Fruit fly (Drosophila melanogaster) whole organism, wandering third instar larva: Measurements from ENCODE around the gene Tusp.
A peak's percentile ranks its signal among the peaks of the same experiment; 100 is the strongest.

Experiments
- CG32264 ChIP-seq: fragments of 200-800 bp; sonication (Bioruptor generic); optimal IDR thresholded peaks from 2 replicates; lab custom pipeline; 2016; ENCODE audit warnings: missing biosample characterization, missing genetic modification characterization
- CG9705 ChIP-seq: fragments of 200-800 bp; sonication (Bioruptor generic); optimal IDR thresholded peaks from 2 replicates; lab custom pipeline; 2018; ENCODE audit warnings: missing biosample characterization, mild to moderate bottlenecking, missing genetic modification characterization
- CrebA ChIP-seq: fragments of 200-800 bp; sonication (Bioruptor generic); optimal IDR thresholded peaks from 2 replicates; lab custom pipeline; 2016; ENCODE audit warnings: missing biosample characterization, mild to moderate bottlenecking, missing genetic modification characterization, borderline replicate concordance
- Dfd ChIP-seq: fragments of >200 bp; optimal IDR thresholded peaks from 2 replicates; lab custom pipeline; 2017; ENCODE audit warnings: missing biosample characterization, missing genetic modification characterization
- Dif ChIP-seq: fragments of 200-275, 200-300 bp; sonication (Bioruptor generic); optimal IDR thresholded peaks from 2 replicates; lab custom pipeline; 2018; ENCODE audit warnings: missing biosample characterization, missing genetic modification characterization; ENCODE audit not compliant: partially characterized antibody
- GATAd ChIP-seq: sonication (Bioruptor generic); optimal IDR thresholded peaks from 2 replicates; lab custom pipeline; 2016; ENCODE audit warnings: missing biosample characterization, missing genetic modification characterization
- HLH106 ChIP-seq: fragments of 200-800 bp; optimal IDR thresholded peaks from 3 replicates; lab custom pipeline; 2019; ENCODE audit warnings: missing biosample characterization, mild to moderate bottlenecking, missing genetic modification characterization, moderate library complexity
- Hnf4 ChIP-seq: fragments of 200-800 bp; sonication (Bioruptor generic); optimal IDR thresholded peaks from 2 replicates; lab custom pipeline; 2016; ENCODE audit warnings: missing biosample characterization, mild to moderate bottlenecking, missing genetic modification characterization
- Hr78 ChIP-seq: fragments of >200 bp; optimal IDR thresholded peaks from 2 replicates; lab custom pipeline; 2017; ENCODE audit warnings: missing biosample characterization, missing genetic modification characterization
- Hr83 ChIP-seq: fragments of 200-300 bp; sonication (Bioruptor generic); optimal IDR thresholded peaks from 2 replicates; lab custom pipeline; 2016; ENCODE audit warnings: missing biosample characterization, mild to moderate bottlenecking, missing genetic modification characterization, moderate library complexity; ENCODE audit not compliant: poor library complexity, severe bottlenecking
- Jra ChIP-seq: sonication (Bioruptor generic); optimal IDR thresholded peaks from 2 replicates; lab custom pipeline; 2016; ENCODE audit warnings: missing biosample characterization, missing genetic modification characterization
- Mio ChIP-seq: sonication (Bioruptor generic); optimal IDR thresholded peaks from 2 replicates; lab custom pipeline; 2016; ENCODE audit warnings: missing biosample characterization, missing genetic modification characterization
- N ChIP-seq: fragments of >200 bp; optimal IDR thresholded peaks from 2 replicates; lab custom pipeline; 2018; ENCODE audit warnings: missing biosample characterization, missing external identifiers, missing genetic modification characterization
- OdsH ChIP-seq: fragments of 200-800 bp; sonication (Bioruptor generic); optimal IDR thresholded peaks from 2 replicates; lab custom pipeline; 2016; ENCODE audit warnings: missing biosample characterization, mild to moderate bottlenecking, missing genetic modification characterization
- Rel ChIP-seq, 2 experiments: fragments of 200-800 bp; sonication (Bioruptor generic) in 1 of 2; optimal IDR thresholded peaks; 2 replicates in 1 of 2; 3 replicates in 1 of 2; lab custom pipeline; 2016 to 2019; ENCODE audit warnings: mild to moderate bottlenecking in 2 of 2, missing biosample characterization in 2 of 2, missing genetic modification characterization in 2 of 2, moderate library complexity in 1 of 2
- Sp1 ChIP-seq: fragments of 200-800 bp; sonication (Bioruptor generic); optimal IDR thresholded peaks from 3 replicates; lab custom pipeline; 2019; ENCODE audit warnings: missing biosample characterization, mild to moderate bottlenecking, missing genetic modification characterization, moderate library complexity
- Vsx2 ChIP-seq: fragments of 200-300, 225-300 bp; sonication (Bioruptor generic); optimal IDR thresholded peaks from 2 replicates; lab custom pipeline; 2018; ENCODE audit warnings: missing biosample characterization, missing genetic modification characterization; ENCODE audit not compliant: partially characterized antibody
- br ChIP-seq: fragments of 200-800 bp; sonication (Bioruptor generic); optimal IDR thresholded peaks from 2 replicates; lab custom pipeline; 2016; ENCODE audit warnings: missing biosample characterization, missing genetic modification characterization
- brk ChIP-seq: fragments of 200-800 bp; sonication (Bioruptor generic); optimal IDR thresholded peaks from 2 replicates; lab custom pipeline; 2016; ENCODE audit warnings: missing biosample characterization, mild to moderate bottlenecking, missing genetic modification characterization
- dl ChIP-seq, 2 experiments: fragments of 175-275, 200-275 bp in 1 of 2; fragments of 200-275 bp in 1 of 2; sonication (Bioruptor generic); optimal IDR thresholded peaks; lab custom pipeline; 2018; ENCODE audit warnings: mild to moderate bottlenecking in 2 of 2, missing biosample characterization in 2 of 2, missing genetic modification characterization in 2 of 2, moderate library complexity in 2 of 2; ENCODE audit not compliant: partially characterized antibody in 2 of 2, insufficient read depth in 1 of 2
- dmrt93B ChIP-seq: fragments of 200-800 bp; sonication (Bioruptor generic); optimal IDR thresholded peaks from 2 replicates; lab custom pipeline; 2018; ENCODE audit warnings: missing biosample characterization, mild to moderate bottlenecking, missing genetic modification characterization
- dsf ChIP-seq: sonication (Bioruptor generic); optimal IDR thresholded peaks from 2 replicates; lab custom pipeline; 2016; ENCODE audit warnings: missing biosample characterization, missing genetic modification characterization, borderline replicate concordance
- ey ChIP-seq: fragments of 200-800 bp; sonication (Bioruptor generic); optimal IDR thresholded peaks from 2 replicates; lab custom pipeline; 2016; ENCODE audit warnings: missing biosample characterization, missing genetic modification characterization
- foxo ChIP-seq, 2 experiments: fragments of 200-800 bp; sonication (Bioruptor generic); optimal IDR thresholded peaks; 2 replicates in 1 of 2; 3 replicates in 1 of 2; lab custom pipeline; 2016 to 2017; ENCODE audit warnings: missing biosample characterization in 2 of 2, missing genetic modification characterization in 2 of 2
- fru ChIP-seq: fragments of 200-800 bp; sonication (Bioruptor generic); optimal IDR thresholded peaks from 3 replicates; lab custom pipeline; 2016; ENCODE audit warnings: missing biosample characterization, mild to moderate bottlenecking, missing genetic modification characterization
- h ChIP-seq: fragments of 200-800 bp; sonication (Bioruptor generic); optimal IDR thresholded peaks from 3 replicates; lab custom pipeline; 2016; ENCODE audit warnings: missing biosample characterization, mild to moderate bottlenecking, missing genetic modification characterization
- jim ChIP-seq: fragments of 175-275, 200-325 bp; sonication (Bioruptor generic); optimal IDR thresholded peaks from 2 replicates; lab custom pipeline; 2016; ENCODE audit warnings: missing biosample characterization, mild to moderate bottlenecking, missing genetic modification characterization
- lola ChIP-seq: fragments of >200 bp; optimal IDR thresholded peaks from 2 replicates; lab custom pipeline; 2017; ENCODE audit warnings: missing biosample characterization, missing genetic modification characterization
- psq ChIP-seq: fragments of 200-800 bp; sonication (Bioruptor generic); optimal IDR thresholded peaks from 3 replicates; lab custom pipeline; 2017; ENCODE audit warnings: missing biosample characterization, mild to moderate bottlenecking, missing genetic modification characterization, moderate library complexity
- rgr ChIP-seq: fragments of 200-800 bp; sonication (Bioruptor generic); optimal IDR thresholded peaks from 3 replicates; lab custom pipeline; 2016; ENCODE audit warnings: missing biosample characterization, mild to moderate bottlenecking, missing genetic modification characterization
- sv ChIP-seq: fragments of 200-800 bp; sonication (Bioruptor generic); optimal IDR thresholded peaks from 3 replicates; lab custom pipeline; 2016; ENCODE audit warnings: missing biosample characterization, missing genetic modification characterization
- tai ChIP-seq: sonication (Bioruptor generic); optimal IDR thresholded peaks from 2 replicates; lab custom pipeline; 2016; ENCODE audit warnings: missing biosample characterization, missing genetic modification characterization
- usp ChIP-seq: fragments of >200 bp; optimal IDR thresholded peaks from 2 replicates; lab custom pipeline; 2017; ENCODE audit warnings: missing biosample characterization, missing genetic modification characterization

Gene Tusp

DNA sequence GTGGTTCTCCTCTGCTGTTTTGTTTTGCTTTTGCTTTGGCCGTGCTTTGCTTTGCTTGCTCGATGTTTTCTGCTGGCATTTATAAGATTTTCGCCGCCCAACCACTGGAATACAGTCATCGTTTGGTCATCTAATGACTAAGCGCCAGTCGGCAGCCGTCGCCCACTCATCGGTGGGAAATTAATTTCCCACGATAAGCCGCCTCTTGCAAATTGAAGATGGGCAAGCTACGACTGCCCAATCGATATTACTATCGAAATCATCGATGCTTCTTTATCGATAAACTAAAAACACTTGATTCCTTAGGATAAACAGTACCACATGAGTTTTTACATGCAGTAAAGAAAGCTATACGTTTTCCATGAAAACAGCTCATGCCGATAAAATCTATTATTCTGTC is 37.0 kb upstream of the Tusp start:
- TF ChIP-seq OdsH (GFP tag; lab: Kevin White, UChicago) (no peak), CG32264 (GFP tag; lab: Kevin White, UChicago) (no peak), foxo (GFP tag; optimal IDR thresholded peaks at IDR 0.05; lab: Kevin White, UChicago) (no peak), usp (GFP tag; lab: Kevin White, UChicago) (no peak), sv (no peak), ey (GFP tag; lab: Kevin White, UChicago) (no peak), Vsx2 (no peak), Rel (GFP tag; optimal IDR thresholded peaks at IDR 0.05; lab: Kevin White, UChicago) (no peak), Rel (tag; optimal IDR thresholded peaks at IDR 0.05; lab: Kevin White, UChicago) (no peak), Mio (GFP tag; lab: Kevin White, UChicago) (no peak), rgr (GFP tag; lab: Kevin White, UChicago) (no peak), CrebA (GFP tag; lab: Kevin White, UChicago) (no peak), GATAd (no peak), Dfd (no peak), Hr83 (GFP tag; lab: Kevin White, UChicago) (no peak), Jra (GFP tag; lab: Kevin White, UChicago) (no peak)

DNA sequence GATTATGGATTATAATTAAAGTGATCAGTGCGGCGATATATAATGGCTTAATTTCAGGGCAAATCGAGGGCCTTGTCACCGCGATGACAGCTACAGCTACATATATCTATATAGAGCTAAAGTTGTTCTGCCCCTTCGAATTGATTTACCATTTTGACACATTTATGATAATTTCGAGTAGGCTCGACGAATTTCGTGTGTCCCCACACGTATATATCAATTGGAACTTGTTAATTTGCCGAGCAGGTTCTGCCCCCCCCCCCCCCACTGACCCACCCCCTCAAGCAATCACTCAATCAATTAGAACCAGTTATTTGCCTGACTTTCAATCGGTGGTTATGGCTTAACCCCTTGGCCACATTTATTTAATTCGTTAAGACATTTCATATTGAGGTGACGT is 28.3 kb upstream of the Tusp start:
- TF ChIP-seq Dfd (no peak), Vsx2 (no peak), rgr (GFP tag; lab: Kevin White, UChicago) (no peak), Sp1 (GFP tag; lab: Kevin White, UChicago) (no peak), fru (GFP tag; lab: Kevin White, UChicago) (no peak), HLH106 (tag; lab: Kevin White, UChicago) (no peak), Hnf4 (GFP tag; lab: Kevin White, UChicago) (no peak), Dif (GFP tag; lab: Kevin White, UChicago) (no peak), jim (GFP tag; lab: Kevin White, UChicago) (no peak), GATAd (no peak), Mio (GFP tag; lab: Kevin White, UChicago) (no peak), N (no peak), brk (no peak), OdsH (GFP tag; lab: Kevin White, UChicago) (no peak), br (GFP tag; lab: Kevin White, UChicago) (no peak), foxo (GFP tag; optimal IDR thresholded peaks at IDR 0.05; lab: Kevin White, UChicago) (no peak), CG32264 (GFP tag; lab: Kevin White, UChicago) (no peak), usp (GFP tag; lab: Kevin White, UChicago) (no peak), tai (no peak)

DNA sequence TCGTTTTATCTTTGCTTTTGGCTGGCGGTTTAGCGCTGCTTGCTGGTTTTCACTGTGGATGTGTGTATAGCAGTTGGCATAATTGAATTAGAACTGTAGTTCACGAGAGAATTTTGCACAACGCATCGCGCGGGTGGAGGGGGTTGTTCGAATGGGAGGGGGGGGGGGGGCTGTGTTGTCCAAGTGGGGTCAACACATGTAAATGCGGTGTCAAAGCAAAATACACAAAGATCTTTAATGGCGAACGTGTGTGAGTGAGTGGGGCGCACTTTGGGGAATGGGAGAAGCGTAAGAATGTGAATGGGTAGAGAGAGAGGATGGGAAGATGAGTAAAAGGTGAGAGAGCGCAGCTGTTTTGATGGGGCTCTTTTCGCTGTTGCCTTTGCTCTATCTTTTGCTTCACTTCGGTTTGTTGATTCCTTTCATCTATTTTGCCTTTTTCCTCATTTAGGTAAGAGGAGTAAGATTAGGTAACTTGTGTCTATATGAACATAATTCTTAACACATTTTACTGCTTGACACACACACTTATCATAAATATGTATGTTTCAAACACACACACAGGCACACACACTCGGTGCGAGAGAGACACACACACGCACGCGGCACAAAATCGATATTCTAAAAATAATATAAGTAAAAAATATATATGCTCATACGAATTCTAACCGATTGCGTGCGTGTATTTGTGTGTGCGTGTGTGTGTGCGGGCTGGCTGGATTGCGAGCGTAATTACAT is 27.2 kb upstream of the Tusp start:
- no peak for TF ChIP-seq dsf (GFP tag; lab: Kevin White, UChicago)
- peak; percentile 40 for TF ChIP-seq Hr83 (GFP tag; lab: Kevin White, UChicago)
- no peak for TF ChIP-seq Rel (GFP tag; optimal IDR thresholded peaks at IDR 0.05; lab: Kevin White, UChicago)
- peak; percentile 14 for TF ChIP-seq Rel (tag; optimal IDR thresholded peaks at IDR 0.05; lab: Kevin White, UChicago)
- no peak for TF ChIP-seq GATAd
- TF ChIP-seq Jra (GFP tag; lab: Kevin White, UChicago), result no peak
- peak; percentile 54 for TF ChIP-seq Dif (GFP tag; lab: Kevin White, UChicago)
- peak; percentile 20 for TF ChIP-seq brk
- peak; percentile 72 for TF ChIP-seq psq
- no peak for TF ChIP-seq CG9705 (GFP tag; lab: Kevin White, UChicago)

DNA sequence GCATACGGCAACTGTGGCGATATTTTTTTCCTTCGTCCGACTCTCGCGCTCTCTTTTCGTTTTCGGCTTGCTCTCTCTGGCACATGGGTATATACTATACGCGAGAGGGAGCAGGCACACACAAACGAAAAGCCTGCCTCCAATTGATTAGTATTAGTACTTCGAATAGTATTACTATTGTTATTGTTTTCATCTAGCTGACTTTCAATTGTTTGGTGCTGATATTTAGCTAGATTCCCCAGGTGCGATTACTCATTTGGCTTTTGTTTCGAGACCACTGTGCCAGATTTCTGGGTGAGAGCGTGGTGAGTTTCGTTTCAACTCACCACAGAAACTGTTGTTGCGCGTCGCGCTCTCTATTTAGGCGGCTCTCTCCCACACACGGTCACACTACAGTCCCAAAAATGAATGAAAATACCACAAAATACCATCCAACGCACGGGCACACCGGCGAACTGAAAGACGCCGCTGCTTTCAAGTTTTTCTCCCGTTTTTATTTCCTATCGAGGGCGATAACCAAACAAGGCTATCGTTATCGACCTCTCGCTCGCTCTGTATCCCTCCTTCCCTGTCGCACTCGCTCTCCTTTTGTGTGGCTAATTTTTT is 26.3 kb upstream of the Tusp start:
- TF ChIP-seq Dif (GFP tag; lab: Kevin White, UChicago) (peak; percentile 39), psq (peak; percentile 62), Hr78 (GFP tag; lab: Kevin White, UChicago) (no peak), Sp1 (GFP tag; lab: Kevin White, UChicago) (peak; percentile 72), N (no peak), CG32264 (GFP tag; lab: Kevin White, UChicago) (peak; percentile 57), CrebA (GFP tag; lab: Kevin White, UChicago) (no peak), fru (GFP tag; lab: Kevin White, UChicago) (peak; percentile 80), CG9705 (GFP tag; lab: Kevin White, UChicago) (no peak), OdsH (GFP tag; lab: Kevin White, UChicago) (peak; percentile 76), dl (GFP tag; optimal IDR thresholded peaks at IDR 0.05; lab: Kevin White, UChicago; ENCODE audit: insufficient read depth in 1 of 2, partially characterized antibody in 2 of 2) (no peak), h (GFP tag; lab: Kevin White, UChicago) (peak; percentile 82), Dfd (no peak), GATAd (no peak), lola (GFP tag; lab: Kevin White, UChicago) (no peak), Hr83 (GFP tag; lab: Kevin White, UChicago) (peak; percentile 24), Jra (GFP tag; lab: Kevin White, UChicago) (peak; percentile 71), sv (no peak), usp (GFP tag; lab: Kevin White, UChicago) (no peak), HLH106 (tag; lab: Kevin White, UChicago) (peak; percentile 70), br (GFP tag; lab: Kevin White, UChicago) (peak; percentile 78), Rel (GFP tag; optimal IDR thresholded peaks at IDR 0.05; lab: Kevin White, UChicago) (peak; percentile 8), Rel (tag; optimal IDR thresholded peaks at IDR 0.05; lab: Kevin White, UChicago) (peak; percentile 78), dmrt93B (GFP tag; lab: Kevin White, UChicago) (no peak), Mio (GFP tag; lab: Kevin White, UChicago) (no peak), tai (no peak), ey (GFP tag; lab: Kevin White, UChicago) (peak; percentile 74), jim (GFP tag; lab: Kevin White, UChicago) (no peak), foxo (GFP tag; optimal IDR thresholded peaks at IDR 0.05; lab: Kevin White, UChicago) (peak; percentile 73 to 78), brk (no peak), Hnf4 (GFP tag; lab: Kevin White, UChicago) (peak; percentile 55)
